Worm (Caenorhabditis elegans): ENCODE results near the gene rhgf-1.
A peak's percentile ranks its signal among the peaks of the same experiment; 100 is the strongest.

rhgf-1 gene

ce11 chrX:10670198-10670597, 41.5 kb downstream of the rhgf-1 start:
- TF ChIP-seq ceh-18 (tag; optimal IDR thresholded peaks at IDR 0.05) (no peak), madf-2 (tag; optimal IDR thresholded peaks at IDR 0.05) (no peak), elt-4 (tag; optimal IDR thresholded peaks at IDR 0.05) (no peak), ceh-34 (tag; optimal IDR thresholded peaks at IDR 0.05) (no peak), ceh-22 (tag; optimal IDR thresholded peaks at IDR 0.05) (no peak), fax-1 (tag; optimal IDR thresholded peaks at IDR 0.05) (no peak), sox-4 (tag; optimal IDR thresholded peaks at IDR 0.05) (no peak), C38D4.7 (GFP tag; optimal IDR thresholded peaks at IDR 0.05) (no peak), pqm-1 (tag; optimal IDR thresholded peaks at IDR 0.05) (no peak), tbx-7 (tag; optimal IDR thresholded peaks at IDR 0.05) (no peak)

DNA sequence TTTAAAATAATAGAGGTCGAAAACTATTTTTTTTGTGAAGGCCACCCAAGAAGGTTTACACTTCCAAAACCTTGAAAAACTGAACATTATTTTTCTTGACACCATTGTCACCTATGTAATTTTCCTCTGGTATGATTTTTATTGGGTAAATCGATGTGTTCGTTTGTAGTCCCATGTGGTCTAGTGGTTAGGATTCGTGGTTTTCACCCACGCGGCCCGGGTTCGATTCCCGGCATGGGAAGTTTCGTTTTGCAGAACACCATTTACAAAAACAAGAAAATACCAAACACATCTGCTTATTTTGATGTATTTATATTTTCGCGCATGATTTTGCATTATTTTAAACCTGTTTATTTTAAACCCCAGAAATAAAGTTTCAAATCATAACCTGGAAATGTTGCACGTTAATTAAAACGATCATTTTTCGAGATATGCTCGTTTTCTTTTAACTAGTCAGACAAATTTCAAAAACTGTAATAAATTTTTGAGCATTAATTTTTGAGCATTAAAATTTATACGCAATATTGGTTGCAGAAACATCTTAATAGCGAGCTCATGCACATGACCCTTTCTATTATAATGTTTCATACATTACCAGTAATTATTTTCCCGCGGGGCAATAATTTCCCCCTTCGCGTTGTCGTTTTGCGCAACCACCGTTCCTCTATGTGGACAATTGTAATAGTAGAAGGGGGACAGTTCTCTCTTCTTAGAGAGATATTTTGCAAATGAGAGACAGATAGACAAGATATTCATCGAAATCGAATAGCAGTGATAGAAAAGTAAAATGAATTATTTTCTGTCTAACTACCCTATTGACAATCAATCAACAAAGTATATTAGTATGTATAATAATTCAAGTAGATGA, 44.0 kb downstream of the rhgf-1 start:
- TF ChIP-seq sdc-2 (tag; optimal IDR thresholded peaks at IDR 0.05) (peak; percentile 97), fkh-10 (GFP tag; optimal IDR thresholded peaks at IDR 0.05) (no peak), ceh-18 (tag; optimal IDR thresholded peaks at IDR 0.05) (no peak)

ce11 chrX:10666871-10667270, 44.8 kb downstream of the rhgf-1 start:
- no peak for TF ChIP-seq hlh-15 (tag; optimal IDR thresholded peaks at IDR 0.05)
- no peak for TF ChIP-seq ceh-9 (tag; optimal IDR thresholded peaks at IDR 0.05)
- no peak for TF ChIP-seq ceh-19 (GFP tag; optimal IDR thresholded peaks at IDR 0.05)
- TF ChIP-seq eyg-1 (tag; optimal IDR thresholded peaks at IDR 0.05) = no peak
- no peak for TF ChIP-seq nhr-11 (tag; optimal IDR thresholded peaks at IDR 0.05)
- no peak for TF ChIP-seq dmd-4 (tag; optimal IDR thresholded peaks at IDR 0.05; ENCODE audit: borderline replicate concordance)
- TF ChIP-seq ref-2 (tag; optimal IDR thresholded peaks at IDR 0.05) = no peak
- no peak for TF ChIP-seq che-1 (tag; optimal IDR thresholded peaks at IDR 0.05)
- TF ChIP-seq rnt-1 (tag; optimal IDR thresholded peaks at IDR 0.05) = no peak
- TF ChIP-seq elt-2 (tag; optimal IDR thresholded peaks at IDR 0.05) = no peak
- TF ChIP-seq nhr-232 (tag; optimal IDR thresholded peaks at IDR 0.05) = no peak
- no peak for TF ChIP-seq ceh-2 (tag; optimal IDR thresholded peaks at IDR 0.05)
- no peak for TF ChIP-seq dve-1 (tag; optimal IDR thresholded peaks at IDR 0.05)
- TF ChIP-seq ceh-14 (tag; optimal IDR thresholded peaks at IDR 0.05) = no peak
- TF ChIP-seq sox-2 (GFP tag; IDR thresholded peaks at IDR 0.05) = no peak
- no peak for TF ChIP-seq lim-6 (tag; optimal IDR thresholded peaks at IDR 0.05)
- TF ChIP-seq pax-1 (tag; optimal IDR thresholded peaks at IDR 0.05) = no peak
- TF ChIP-seq mec-3 (tag; optimal IDR thresholded peaks at IDR 0.05; ENCODE audit: borderline replicate concordance) = no peak
- no peak for TF ChIP-seq hlh-8 (tag; optimal IDR thresholded peaks at IDR 0.05)
- TF ChIP-seq fkh-10 (GFP tag; optimal IDR thresholded peaks at IDR 0.05) = no peak

- TF ChIP-seq fkh-10 (GFP tag; optimal IDR thresholded peaks at IDR 0.05) (no peak), pax-1 (tag; optimal IDR thresholded peaks at IDR 0.05) (no peak), ztf-16 (tag; optimal IDR thresholded peaks at IDR 0.05) (no peak), rnt-1 (tag; optimal IDR thresholded peaks at IDR 0.05) (no peak), unc-3 (GFP tag; conservative IDR thresholded peaks at IDR 0.05) (no peak), unc-3 (tag; optimal IDR thresholded peaks at IDR 0.05) (no peak), ets-4 (tag; optimal IDR thresholded peaks at IDR 0.05) (no peak), elt-2 (tag; optimal IDR thresholded peaks at IDR 0.05) (no peak), pat-9 (tag; optimal IDR thresholded peaks at IDR 0.05) (no peak), ref-2 (tag; optimal IDR thresholded peaks at IDR 0.05) (no peak), eyg-1 (tag; optimal IDR thresholded peaks at IDR 0.05) (no peak), ama-1 (optimal IDR thresholded peaks at IDR 0.05) (no peak), nfya-1 (tag; optimal IDR thresholded peaks at IDR 0.05) (no peak), mec-3 (tag; optimal IDR thresholded peaks at IDR 0.05; ENCODE audit: borderline replicate concordance) (no peak), C08G9.2 (tag; optimal IDR thresholded peaks at IDR 0.05) (no peak), ceh-2 (tag; optimal IDR thresholded peaks at IDR 0.05) (no peak), sdc-2 (tag; optimal IDR thresholded peaks at IDR 0.05) (no peak)
These were observed 46.9 kb downstream of the rhgf-1 start for ce11 chrX:10664759-10665158.
